Worm (Caenorhabditis elegans): ENCODE data around the gene col-43.

Gene col-43

ce11 chrV:8007460-8008292, 43.0 kb downstream of the col-43 start, which contains the start of gene Y97E10AR.3 (continued):
- TF ChIP-seq bed-1 (GFP tag; IDR thresholded peaks at IDR 0.05) (no peak), mxl-1 (tag; optimal IDR thresholded peaks at IDR 0.05) (no peak)

- TF ChIP-seq somi-1 (GFP tag; optimal IDR thresholded peaks at IDR 0.05) (no peak), ztf-25 (GFP tag; IDR thresholded peaks at IDR 0.05) (no peak), C17E4.6 (GFP tag; IDR thresholded peaks at IDR 0.05) (no peak), nhr-179 (tag; optimal IDR thresholded peaks at IDR 0.05) (no peak), attf-3 (GFP tag; conservative IDR thresholded peaks at IDR 0.05) (no peak), ceh-100 (GFP tag; IDR thresholded peaks at IDR 0.05) (no peak), aptf-2 (GFP tag; conservative IDR thresholded peaks at IDR 0.05) (no peak)
Measured at ce11 chrV:8005000-8005399, 45.7 kb downstream of the col-43 start, which contains the start of gene Y97E10AR.8. Y97E10AR.8 (plus strand) TSS chrV:8005300.

- TF ChIP-seq lin-40 (tag; optimal IDR thresholded peaks at IDR 0.05) (peak; percentile 84), ztf-28 (GFP tag; IDR thresholded peaks at IDR 0.05) (no peak), rcor-1 (GFP tag; IDR thresholded peaks at IDR 0.05) (0 out of 2 replicates have a peak, but pooled peaks have one; percentile 21), hmg-20 (GFP tag; IDR thresholded peaks at IDR 0.05) (no peak), pha-4 (tag; optimal IDR thresholded peaks at IDR 0.05) (peak; percentile 58), ceh-27 (GFP tag; optimal IDR thresholded peaks at IDR 0.05) (peak; percentile 27), egrh-3 (GFP tag; IDR thresholded peaks at IDR 0.05) (peak; percentile 8; the same call in 1 of the 2 replicates), nfya-2 (GFP tag; IDR thresholded peaks at IDR 0.05) (no peak), athp-1 (tag; optimal IDR thresholded peaks at IDR 0.05) (no peak), ama-1 (optimal IDR thresholded peaks at IDR 0.05) (no peak), ama-1 (GFP tag; optimal IDR thresholded peaks at IDR 0.05) (no peak), sdz-38 (tag; optimal IDR thresholded peaks at IDR 0.05) (no peak), him-1 (tag; optimal IDR thresholded peaks at IDR 0.05) (no peak), nhr-80 (tag; optimal IDR thresholded peaks at IDR 0.05) (peak; percentile 98), attf-6 (GFP tag; IDR thresholded peaks at IDR 0.05) (no peak), zfh-2 (GFP tag; conservative IDR thresholded peaks at IDR 0.05) (0 out of 2 replicates have a peak, but pooled peaks have one; percentile 5), C17E4.6 (GFP tag; IDR thresholded peaks at IDR 0.05) (no peak), madf-6 (GFP tag; IDR thresholded peaks at IDR 0.05) (no peak), snpc-3.4 (tag; optimal IDR thresholded peaks at IDR 0.05) (peak; percentile 1), unc-130 (GFP tag; optimal IDR thresholded peaks at IDR 0.05) (no peak), attf-5 (GFP tag; optimal IDR thresholded peaks at IDR 0.05) (peak; percentile 85), madf-3 (GFP tag; IDR thresholded peaks at IDR 0.05) (0 out of 2 replicates have a peak, but pooled peaks have one; percentile 30), T26A5.8 (tag; optimal IDR thresholded peaks at IDR 0.05) (no peak), nhr-27 (tag; optimal IDR thresholded peaks at IDR 0.05) (no peak), nfya-1 (tag; optimal IDR thresholded peaks at IDR 0.05; ENCODE audit: borderline replicate concordance, insufficient read depth) (no peak), pbrm-1 (GFP tag; IDR thresholded peaks at IDR 0.05) (peak; percentile 57), snpc-1.1 (tag; optimal IDR thresholded peaks at IDR 0.05; ENCODE audit: insufficient read depth) (no peak), ztf-18 (tag; optimal IDR thresholded peaks at IDR 0.05) (peak; percentile 49), K11D2.4 (GFP tag; IDR thresholded peaks at IDR 0.05) (no peak), snpc-4 (GFP tag; optimal IDR thresholded peaks at IDR 0.05) (no peak), snpc-4 (tag; optimal IDR thresholded peaks at IDR 0.05) (peak; percentile 29 to 51 (median 40)), F49E8.2 (tag; optimal IDR thresholded peaks at IDR 0.05; ENCODE audit: insufficient read depth) (no peak), nfyb-1 (GFP tag; IDR thresholded peaks at IDR 0.05) (peak; percentile 49; the same call in 1 of the 2 replicates), let-526 (GFP tag; IDR thresholded peaks at IDR 0.05) (0 out of 2 replicates have a peak, but pooled peaks have one; percentile 12), ZK185.1 (tag; optimal IDR thresholded peaks at IDR 0.05; ENCODE audit: poor library complexity, severe bottlenecking) (peak; percentile 26)
Measured at ce11 chrV:8000929-8001513, 49.7 kb downstream of the col-43 start, which contains the start of gene Y97E10AR.1. Y97E10AR.1 (plus strand) TSS chrV:8001463.
